Fruit fly (Drosophila melanogaster) S2 (cell line): ENCODE results near the gene AcCoAS.

Experiments
- CG8478 ChIP-seq: fragments of >200 bp; optimal IDR thresholded peaks from 2 replicates; lab custom pipeline; 2018
- CTCF ChIP-seq, 2 experiments: fragments of >200 bp; optimal IDR thresholded peaks; 2 replicates each; lab custom pipeline; 2018

DNA sequence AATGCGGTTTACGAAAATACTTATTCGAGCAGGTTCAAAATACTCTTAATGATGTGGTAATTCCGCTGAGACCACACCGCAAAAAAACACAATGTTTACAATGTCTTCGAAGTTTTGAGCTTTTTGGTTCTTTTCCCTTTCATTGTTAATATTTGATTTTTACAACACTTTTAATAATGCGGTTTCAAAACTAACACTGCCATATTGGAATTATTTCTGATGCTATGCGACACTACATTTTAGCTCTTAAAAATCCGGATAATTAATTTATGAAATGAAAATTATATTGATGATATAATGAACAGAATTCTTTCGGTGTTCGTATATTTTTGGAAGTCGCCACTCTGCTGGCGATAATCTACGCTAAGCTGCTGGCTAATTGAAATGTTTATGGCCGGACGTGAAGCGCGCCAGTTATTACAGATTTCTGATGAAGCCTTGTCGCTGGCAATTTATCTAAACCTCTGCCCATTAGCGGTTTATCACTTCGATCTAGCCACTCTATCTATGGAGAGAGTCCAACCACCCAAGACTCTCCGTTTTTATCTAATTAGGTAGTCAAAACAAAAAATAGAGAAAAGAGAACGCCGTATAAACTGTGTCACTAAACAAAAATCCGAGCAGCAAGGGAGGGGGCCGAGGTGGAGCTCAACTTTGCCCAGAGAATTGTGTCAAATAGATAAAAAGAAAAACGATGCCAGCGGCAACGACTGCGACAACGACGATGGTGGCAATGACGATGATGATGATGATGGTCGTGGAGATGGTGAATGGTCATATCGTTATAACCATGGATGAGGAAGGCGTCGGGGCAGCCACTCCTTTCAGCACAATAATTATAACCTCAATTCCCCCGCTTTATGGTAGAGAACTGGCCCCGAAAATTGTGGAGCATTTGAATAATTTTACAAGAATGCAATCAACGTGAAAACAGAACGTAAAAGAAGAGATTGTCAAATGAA is 23.7 kb downstream of the AcCoAS start:
- no peak for TF ChIP-seq CTCF (optimal IDR thresholded peaks at IDR 0.05; lab: Kevin White, UChicago)
- TF ChIP-seq CG8478 (lab: Kevin White, UChicago) = no peak
